Fruit fly (Drosophila melanogaster) whole organism: Measurements from ENCODE around the gene CG42238.

Experiments used
- CG8478 ChIP-seq: fragments of >200 bp; optimal IDR thresholded peaks from 2 replicates; lab custom pipeline; 2018; ENCODE audit warnings: inconsistent platforms
- EcR ChIP-seq, 2 experiments: fragments of >200 bp; optimal IDR thresholded peaks; 2 replicates each; lab custom pipeline; 2017; ENCODE audit warnings: missing biosample characterization in 2 of 2, missing genetic modification characterization in 2 of 2, missing genetic modification reagents in 2 of 2
- pan ChIP-seq: fragments of >200 bp; optimal IDR thresholded peaks from 2 replicates; lab custom pipeline; 2017
- usp ChIP-seq: fragments of >200 bp; optimal IDR thresholded peaks from 2 replicates; lab custom pipeline; 2017; ENCODE audit warnings: missing biosample characterization, missing genetic modification characterization, mixed read lengths

DNA sequence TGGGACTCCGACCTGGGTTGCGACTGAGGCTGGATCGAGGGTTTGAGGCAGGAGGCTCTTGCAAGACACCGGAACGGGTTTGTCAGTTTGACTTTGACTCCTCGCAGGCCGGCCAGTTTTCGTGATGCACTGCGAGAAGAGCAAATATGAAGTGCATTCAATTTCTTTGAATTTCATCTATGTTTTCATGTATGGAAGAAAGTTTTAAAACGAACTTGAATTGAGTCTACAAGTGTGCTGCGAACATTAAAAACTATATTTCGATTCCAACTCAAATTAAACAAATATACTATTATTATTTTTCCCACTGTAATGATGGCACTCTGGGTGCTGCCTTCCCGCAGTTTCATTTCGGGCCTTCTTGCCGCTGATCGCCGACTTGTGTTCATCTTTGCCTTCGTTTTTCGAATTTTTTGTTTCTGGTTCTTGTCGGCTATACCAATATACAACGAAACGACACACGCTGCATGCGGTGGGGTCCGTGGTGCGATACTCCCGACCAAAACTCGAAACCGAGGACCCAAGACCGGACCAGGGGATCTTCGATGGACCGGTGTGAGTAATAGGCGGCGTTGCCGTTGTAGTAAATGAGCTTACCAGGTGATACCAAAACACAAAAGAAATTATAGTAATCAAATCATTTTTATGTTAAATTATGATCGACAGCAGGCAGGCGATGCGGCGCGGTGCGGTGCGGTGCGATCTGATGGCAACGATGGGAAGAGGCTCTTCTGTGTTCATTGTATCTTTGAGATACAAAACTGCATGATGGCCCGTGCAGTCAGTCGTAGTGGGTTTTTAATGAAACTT is 42.4 kb downstream of the CG42238 start:
- no peak for TF ChIP-seq pan
- no peak for TF ChIP-seq CG8478 (lab: Kevin White, UChicago)
- no peak for TF ChIP-seq EcR (GFP tag; optimal IDR thresholded peaks at IDR 0.05; lab: Kevin White, UChicago)
- TF ChIP-seq usp (GFP tag; lab: Kevin White, UChicago): no peak
